Fruit fly (Drosophila melanogaster) whole organism: ENCODE measurements around the gene qin.

Source experiments
- CG8478 ChIP-seq: fragments of >200 bp; optimal IDR thresholded peaks from 2 replicates; lab custom pipeline; 2018; ENCODE audit warnings: inconsistent platforms
- Dll ChIP-seq: fragments of >200 bp; optimal IDR thresholded peaks from 2 replicates; lab custom pipeline; 2017
- psq ChIP-seq: fragments of >200 bp; optimal IDR thresholded peaks from 2 replicates; lab custom pipeline; 2017
- usp ChIP-seq: fragments of >200 bp; optimal IDR thresholded peaks from 2 replicates; lab custom pipeline; 2017; ENCODE audit warnings: missing biosample characterization, missing genetic modification characterization, mixed read lengths

DNA sequence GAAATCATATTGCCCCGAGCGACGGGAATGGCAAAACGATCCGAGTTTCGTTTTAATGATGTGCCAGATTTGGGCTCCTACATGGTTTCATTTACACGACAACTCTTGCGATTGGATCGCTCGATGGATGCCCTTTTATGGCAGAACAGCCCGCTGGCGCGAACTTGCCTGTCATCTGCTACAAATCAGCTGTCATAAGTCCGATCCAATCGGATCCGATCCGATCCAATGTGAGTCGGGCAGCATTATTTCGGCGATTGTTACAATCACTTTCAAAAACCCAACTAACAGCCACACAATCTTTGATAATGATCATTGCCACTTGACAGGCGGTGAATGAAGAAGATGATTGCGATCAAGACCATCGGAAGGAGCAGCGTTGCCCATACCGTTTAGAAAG lies 52.8 kb downstream of the qin start:
- TF ChIP-seq CG8478 (lab: Kevin White, UChicago) (no peak), psq (lab: Kevin White, UChicago) (no peak), usp (GFP tag; lab: Kevin White, UChicago) (no peak), Dll (lab: Kevin White, UChicago) (no peak)
